Fruit fly (Drosophila melanogaster): ENCODE measurements around the gene CG10747.

DNA sequence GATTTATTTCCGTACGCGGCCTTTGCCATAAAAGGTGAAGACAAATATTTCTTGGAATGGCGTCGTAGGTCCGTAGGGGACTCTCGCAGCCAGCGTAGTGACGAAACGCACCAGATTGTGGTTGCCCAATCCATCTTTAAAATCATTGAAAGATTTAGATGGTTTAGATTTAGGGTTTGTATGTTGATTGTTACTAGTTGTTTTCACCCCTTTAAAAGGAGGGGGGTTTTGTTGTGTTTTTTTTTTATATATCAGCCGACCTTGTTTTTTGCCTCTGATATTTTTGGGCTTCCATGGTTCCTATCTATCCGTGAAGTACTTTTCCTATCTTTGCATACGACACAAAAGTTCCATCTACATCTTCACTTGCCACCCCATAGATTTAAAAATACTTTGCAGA lies 12.3 kb downstream of the CG10747 start:
- TF ChIP-seq CTCF (optimal IDR thresholded peaks at IDR 0.05), result no peak
- TF ChIP-seq CG8478 (optimal IDR thresholded peaks at IDR 0.05), result no peak

Data from S2 (cell line).